Worm (Caenorhabditis elegans): Measurements from ENCODE around the gene irld-18.

Gene irld-18

DNA sequence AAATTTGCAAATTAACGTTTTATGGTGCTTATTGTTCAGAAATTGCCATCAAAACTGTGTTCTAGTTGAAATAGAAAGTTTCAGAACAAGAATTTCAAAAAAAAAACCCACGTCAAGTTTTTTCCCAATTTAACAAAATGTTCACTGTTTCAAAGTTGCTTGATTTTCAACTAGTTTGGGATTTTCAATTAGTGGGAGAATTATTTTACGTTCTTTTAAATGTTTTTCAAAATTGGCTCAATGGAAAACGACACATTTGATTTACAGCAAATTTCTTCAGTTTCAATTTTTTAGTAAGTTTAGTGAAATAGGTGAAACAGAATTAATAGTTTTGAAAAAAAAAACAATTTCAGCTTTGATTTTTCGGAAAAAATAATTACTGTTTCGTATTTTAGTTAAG is 27.8 kb upstream of the irld-18 start:
- no peak for TF ChIP-seq unc-62 (GFP tag; optimal IDR thresholded peaks at IDR 0.05)

DNA sequence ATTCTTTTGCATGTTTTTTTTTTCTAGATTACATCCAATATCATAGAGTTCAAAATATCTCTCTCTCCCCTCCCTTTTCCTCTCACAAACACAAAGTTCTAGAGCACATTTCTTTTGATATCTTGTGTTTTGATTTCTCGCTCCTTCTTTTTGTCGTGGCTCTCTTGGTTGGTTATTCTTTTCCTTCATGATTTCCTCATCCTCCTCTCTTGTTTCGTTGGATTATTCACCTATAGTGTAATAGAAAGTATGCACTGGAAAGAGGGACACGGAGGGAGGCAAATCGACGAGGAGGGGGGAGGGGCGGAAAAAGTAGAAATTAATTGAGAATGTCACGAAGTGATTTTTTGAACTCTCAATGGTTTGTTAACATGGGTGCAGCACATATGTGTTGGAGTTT is 25.6 kb upstream of the irld-18 start:
- no peak for TF ChIP-seq unc-62 (GFP tag; optimal IDR thresholded peaks at IDR 0.05)

DNA sequence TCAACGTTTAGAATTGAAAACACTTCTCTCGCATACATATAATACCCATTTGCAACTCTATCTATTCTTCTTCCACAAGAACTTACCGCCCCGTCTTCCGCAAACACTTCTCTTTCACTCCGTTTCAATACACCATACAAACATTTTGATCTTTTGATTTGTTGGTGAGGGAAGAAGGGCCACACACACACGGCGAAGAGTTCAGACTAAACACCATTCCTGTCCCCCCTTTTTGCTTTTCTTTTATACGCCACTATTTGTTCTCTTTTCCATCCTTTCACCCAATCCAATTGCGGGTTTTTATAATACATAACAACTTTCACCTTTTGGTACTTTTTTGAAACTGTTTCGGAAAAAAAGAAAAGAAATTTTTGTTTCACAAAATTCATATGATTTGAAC is 24.3 kb upstream of the irld-18 start:
- no peak for TF ChIP-seq unc-62 (GFP tag; optimal IDR thresholded peaks at IDR 0.05)

DNA sequence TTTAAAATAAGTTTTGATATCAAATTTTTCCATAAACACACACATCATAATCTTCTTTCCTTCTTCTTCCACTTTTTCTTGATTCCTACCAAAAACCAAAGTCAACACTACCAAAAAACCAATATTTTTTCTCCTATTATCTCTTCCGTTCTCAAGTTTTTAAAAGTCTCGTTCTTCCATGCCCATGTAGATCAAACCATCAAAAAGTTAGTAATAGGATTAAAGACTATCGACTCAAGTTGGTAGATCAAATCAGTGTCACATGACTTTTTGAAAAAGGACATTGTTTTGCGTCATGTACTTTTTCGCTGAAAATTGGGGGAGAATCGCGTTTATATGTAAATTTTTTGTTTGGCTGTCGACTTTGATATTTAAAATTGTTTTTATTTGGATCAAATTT is 22.2 kb upstream of the irld-18 start:
- no peak for TF ChIP-seq unc-62 (GFP tag; optimal IDR thresholded peaks at IDR 0.05)

DNA sequence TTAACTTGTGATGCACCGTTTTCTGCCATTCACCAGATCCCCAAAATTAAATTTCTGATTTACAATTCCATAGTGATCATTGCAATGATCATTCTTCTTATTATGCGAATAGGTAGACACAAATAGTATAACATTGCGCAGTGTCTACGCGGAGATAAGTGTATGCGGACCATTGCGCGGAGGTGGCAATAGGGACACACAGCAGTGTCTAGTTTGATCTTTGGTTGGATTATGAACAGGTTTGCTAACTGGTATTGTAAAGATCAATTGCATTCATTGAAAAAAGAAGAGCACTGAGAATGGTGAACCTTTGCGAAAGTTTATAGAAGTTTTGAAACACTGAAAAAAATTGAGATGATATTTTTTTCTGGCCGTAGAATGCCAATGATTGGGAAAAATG is 18.5 kb upstream of the irld-18 start:
- TF ChIP-seq unc-62 (GFP tag; optimal IDR thresholded peaks at IDR 0.05): no peak

DNA sequence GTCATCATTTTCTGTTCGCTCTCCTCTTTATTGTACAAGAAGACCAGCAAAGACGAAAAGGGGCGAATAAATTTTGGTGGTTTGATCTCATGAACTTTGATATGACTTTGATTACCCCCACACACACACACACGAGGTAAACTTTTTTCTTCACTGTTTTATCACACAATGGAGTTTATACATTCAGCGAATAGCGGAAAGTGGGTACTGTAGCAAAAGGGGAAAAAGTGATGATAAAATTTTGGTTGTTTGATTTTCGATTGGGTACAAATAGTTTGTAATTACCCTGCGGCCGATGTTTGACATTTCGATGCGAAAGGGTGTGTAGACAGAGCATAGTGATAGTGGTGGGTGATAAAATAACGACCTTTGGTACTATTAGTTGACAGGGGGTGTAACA is 13.4 kb upstream of the irld-18 start:
- TF ChIP-seq unc-62 (GFP tag; optimal IDR thresholded peaks at IDR 0.05): no peak

DNA sequence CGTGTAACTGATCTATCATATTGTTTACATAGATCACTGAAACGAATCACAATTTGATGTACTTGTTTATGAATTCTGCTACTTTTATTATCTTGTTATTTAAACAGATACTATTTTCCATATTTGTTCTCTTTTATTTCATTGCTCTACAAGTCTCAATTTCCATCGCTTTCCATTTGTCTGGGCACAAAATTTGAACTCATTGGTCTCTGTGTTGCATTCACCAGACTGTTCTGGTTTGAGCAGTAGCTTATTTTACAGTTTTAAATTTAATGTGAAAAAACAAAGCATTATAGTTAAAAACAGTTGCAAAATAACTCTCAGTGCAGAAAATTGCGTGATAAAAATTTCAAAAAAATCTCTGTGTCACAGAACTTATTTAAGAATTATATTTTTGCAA is 6.8 kb upstream of the irld-18 start:
- TF ChIP-seq unc-62 (GFP tag; optimal IDR thresholded peaks at IDR 0.05): no peak

DNA sequence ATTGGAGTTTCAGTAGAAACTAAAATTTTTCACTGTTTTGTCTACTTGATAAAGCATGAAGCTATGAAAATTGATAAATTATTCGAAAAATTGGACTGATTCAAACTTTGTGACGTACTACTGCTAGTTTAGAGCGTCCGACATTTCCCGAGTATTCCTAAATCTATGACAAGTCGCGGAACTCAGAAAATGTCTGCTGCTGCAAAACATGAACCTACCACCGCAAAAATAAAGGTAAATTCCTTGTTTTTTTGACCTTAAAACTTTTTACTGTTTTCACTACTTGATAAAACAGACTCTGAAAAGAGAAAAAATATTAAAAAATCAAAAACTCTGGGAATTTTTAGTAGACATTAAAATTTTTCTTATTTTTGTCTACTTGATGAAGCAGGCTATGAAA is 5.9 kb upstream of the irld-18 start:
- TF ChIP-seq unc-62 (GFP tag; optimal IDR thresholded peaks at IDR 0.05): no peak

DNA sequence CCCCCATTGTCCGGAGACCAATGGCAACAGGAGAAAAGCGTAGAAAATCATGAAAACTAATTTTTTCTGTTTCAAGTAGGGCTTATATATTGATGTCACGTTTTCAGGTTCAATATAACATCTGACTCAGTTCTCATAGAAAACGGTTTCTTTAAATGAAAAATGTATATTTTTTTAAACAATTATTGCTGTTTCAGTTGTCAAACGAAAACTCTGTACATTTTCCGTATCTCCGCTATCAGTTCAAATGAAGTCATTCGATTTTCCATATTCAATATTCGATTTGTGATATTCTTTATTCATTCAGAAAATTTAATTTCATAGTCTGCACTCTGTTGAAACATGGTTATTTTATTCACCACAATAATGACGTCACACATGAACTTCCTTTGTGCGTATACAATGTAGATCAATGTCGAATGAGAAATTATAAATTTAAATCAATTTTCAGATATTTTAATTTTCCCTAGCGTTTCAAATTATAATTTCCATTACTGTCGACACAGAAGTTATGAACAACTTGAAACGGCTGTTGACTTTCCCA is 2.1 kb downstream of the irld-18 start, which contains the start of gene Y57G11B.8:
Gene Y57G11B.8, minus strand, starts transcription at position 51 of the 544 bp plus-strand sequence.
- no peak for TF ChIP-seq unc-62 (GFP tag; optimal IDR thresholded peaks at IDR 0.05)

DNA sequence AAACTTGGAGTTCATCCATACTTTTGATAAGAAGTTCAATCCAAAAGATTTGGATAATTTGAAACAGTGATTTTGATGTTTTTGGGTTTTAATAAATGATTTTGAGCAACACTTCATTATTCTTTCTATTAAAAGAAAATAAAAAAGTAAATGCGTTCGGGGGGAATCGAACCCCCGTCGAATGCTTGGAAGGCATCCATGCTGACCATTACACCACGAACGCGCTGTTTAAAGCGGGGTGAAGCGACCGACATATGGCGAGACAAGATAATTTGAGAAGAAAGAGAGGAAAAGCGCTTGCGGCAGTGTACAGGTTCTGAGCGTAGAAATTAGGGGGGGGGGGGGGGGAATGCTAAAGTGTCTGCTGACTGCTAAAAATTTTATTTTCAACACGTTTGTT is 4.4 kb downstream of the irld-18 start:
- no peak for TF ChIP-seq unc-62 (GFP tag; optimal IDR thresholded peaks at IDR 0.05)

DNA sequence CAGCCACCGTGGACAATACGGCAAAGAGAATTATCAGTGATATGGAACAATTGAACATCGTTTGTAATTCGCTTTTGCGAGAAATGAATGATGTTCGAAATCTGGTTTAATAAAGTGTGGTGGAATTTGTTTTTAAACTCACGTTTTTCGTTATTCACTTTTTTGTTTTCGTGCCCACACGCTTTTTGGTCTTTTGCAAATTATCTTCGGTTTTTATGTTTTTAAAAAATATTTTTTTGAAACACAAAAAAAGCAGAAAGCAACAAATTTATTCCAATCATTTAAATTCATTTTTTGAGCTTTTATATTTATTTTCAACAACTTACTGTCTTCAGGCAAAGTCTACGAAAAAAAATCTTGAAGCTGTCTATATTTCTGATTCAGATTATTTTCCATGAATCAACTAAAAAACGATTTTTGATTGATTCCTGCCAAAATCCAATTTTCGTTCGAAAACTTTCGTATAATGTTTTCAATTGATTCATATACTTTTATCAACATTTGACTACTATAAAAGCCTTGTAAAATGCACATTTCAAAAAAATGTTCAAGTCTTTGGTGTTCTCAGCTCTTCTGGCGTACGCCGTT is 6.5 kb downstream of the irld-18 start, which contains the start of the genes Y57G11B.3 and Y57G11B.5:
Gene Y57G11B.3, minus strand, starts transcription at position 101 of the 588 bp plus-strand sequence.
Gene Y57G11B.5, plus strand, starts transcription at position 538 of the 588 bp plus-strand sequence.
- no peak for TF ChIP-seq unc-62 (GFP tag; optimal IDR thresholded peaks at IDR 0.05)

DNA sequence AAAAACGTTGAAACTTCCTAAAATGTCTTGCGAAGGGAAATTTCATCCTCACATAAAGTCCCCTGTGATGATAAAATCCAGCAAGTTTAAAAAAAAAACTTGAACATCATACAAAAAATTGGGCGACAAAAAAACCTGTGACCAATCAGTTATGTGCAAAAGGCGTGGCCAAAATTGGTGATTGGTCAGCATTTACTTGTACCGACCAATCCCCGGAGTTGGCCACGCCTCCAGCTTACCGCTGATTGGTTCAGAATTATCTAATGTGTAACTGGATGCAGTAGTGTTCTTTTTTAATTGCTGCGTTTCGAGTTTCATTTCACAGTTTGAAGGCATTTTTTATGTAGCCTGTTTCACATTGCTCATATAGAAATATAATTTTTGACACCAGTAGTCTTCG is 7.8 kb downstream of the irld-18 start:
- TF ChIP-seq unc-62 (GFP tag; optimal IDR thresholded peaks at IDR 0.05): no peak

DNA sequence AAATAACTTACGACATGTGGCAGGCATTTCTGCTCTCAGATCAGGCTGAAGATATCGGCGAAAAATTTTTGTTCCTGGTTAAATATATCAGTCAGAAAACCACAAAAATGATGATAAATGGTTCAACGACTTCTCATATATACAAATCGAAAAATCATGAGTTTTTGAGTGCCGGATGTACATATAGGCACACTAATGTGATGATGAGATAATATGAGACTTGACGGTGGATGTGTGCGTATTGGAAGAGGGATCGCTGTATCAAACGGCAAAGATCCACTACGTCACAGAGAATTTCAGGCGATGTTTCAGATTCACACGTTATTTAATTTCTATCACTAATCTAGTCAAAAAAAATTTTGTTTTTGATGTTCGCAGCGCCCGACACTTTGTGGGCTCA is 8.2 kb downstream of the irld-18 start, which contains the start of gene glb-34:
Gene glb-34, minus strand, starts transcription at position 101 of the 400 bp plus-strand sequence.
- TF ChIP-seq unc-62 (GFP tag; optimal IDR thresholded peaks at IDR 0.05): no peak

DNA sequence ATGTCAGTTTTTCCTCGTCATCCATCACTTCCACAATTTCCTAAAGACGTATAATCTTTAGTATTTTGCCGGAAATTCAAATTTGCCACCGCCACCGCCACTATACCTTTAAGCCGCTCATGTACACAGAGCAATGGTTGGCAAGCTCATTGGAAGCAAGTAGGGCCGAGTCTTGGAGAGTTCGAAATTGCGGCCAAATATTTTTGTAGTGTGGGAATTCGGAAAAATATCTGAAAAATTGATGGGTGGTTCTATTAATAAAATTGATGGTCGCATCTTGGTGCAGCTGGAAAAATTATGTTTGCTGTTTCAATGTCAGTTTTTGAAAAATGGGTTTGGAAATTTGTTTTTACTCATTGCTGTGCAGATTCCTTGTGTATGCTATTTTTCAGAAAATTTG is 9.2 kb downstream of the irld-18 start:
- TF ChIP-seq unc-62 (GFP tag; optimal IDR thresholded peaks at IDR 0.05): no peak

DNA sequence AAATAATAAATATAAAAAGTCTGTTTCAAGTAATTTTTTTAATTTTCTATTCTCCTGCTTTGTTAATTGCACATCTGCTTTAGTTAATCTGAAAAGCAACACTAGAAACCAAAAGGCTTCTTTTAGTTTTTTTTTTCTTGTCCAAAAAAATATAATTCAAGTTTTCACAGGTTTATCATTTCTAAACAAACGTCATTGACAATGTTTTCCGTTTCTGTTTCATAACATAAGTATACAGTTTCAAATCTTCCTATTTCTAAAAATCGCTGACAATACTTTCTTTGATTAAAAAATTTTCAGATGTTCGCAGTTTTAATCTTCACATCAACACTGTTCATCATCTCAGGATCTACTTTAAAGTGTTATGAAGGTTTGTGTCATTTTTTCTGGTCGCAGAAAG is 15.8 kb downstream of the irld-18 start, which contains the start of gene Y57G11B.2:
Gene Y57G11B.2, plus strand, starts transcription at position 301 of the 400 bp plus-strand sequence.
- TF ChIP-seq unc-62 (GFP tag; optimal IDR thresholded peaks at IDR 0.05): no peak

DNA sequence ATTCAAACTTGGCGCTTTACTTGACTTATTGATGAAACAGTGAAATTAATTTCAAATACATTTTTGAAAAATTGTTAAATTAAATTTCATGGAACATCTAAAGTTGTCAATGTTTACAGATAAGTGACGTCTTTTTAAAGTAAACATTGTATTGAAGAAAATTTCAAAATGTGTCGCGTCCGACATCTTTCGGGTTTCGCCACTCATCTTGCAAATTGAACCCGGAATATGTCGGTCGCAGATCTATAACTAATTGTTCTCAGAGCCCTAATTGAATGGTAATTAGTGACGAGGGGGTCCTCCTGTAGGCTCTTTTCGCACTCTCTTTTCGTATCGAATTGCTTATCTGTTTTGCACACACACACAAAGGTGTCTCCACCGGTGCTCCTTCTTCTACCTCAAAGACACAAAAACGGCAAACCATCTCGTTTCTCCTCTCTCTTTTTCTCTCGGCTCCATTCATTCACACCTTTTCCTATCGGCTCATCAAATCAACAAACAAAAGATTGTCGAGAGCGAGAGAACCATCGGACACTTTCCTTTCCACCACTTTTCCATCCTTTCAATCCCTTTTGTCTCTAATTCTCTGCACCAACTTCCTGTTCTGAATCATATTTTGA is 18.1 kb downstream of the irld-18 start:
- no peak for TF ChIP-seq unc-62 (GFP tag; optimal IDR thresholded peaks at IDR 0.05)

DNA sequence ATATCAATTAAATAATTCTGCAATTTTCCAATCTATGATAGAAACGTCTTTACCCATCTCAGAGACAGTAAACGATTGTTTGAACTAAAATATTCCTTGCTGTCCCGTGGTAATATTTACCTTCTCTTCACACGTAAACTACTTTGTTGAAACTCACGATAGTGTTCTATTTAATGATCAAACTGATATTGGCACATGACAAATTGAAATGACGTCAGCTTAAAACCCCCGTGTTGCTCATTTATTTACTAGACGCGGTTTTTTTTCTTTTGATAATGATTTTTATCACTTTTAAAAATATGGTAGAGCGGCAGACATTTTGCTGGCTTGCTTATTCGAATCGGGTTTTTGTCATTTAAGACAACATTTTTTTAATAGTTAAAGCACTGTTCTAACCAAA is 19.2 kb downstream of the irld-18 start:
- no peak for TF ChIP-seq unc-62 (GFP tag; optimal IDR thresholded peaks at IDR 0.05)

Measured in whole organism, dauer.